Fruit fly (Drosophila melanogaster) whole organism, embryonic: Measurements from ENCODE around the gene CG34384.

Experiments used
- Awh ChIP-seq: fragments of 200-800 bp; sonication (Bioruptor generic); IDR thresholded peaks from 2 replicates; pipeline ENCODE4, ENCODE4 v1.3.6; 2022; ENCODE audit warnings: missing biosample characterization, missing genetic modification characterization
- Bdp1 ChIP-seq: fragments of 200-800 bp; sonication (Bioruptor generic); optimal IDR thresholded peaks from 3 replicates; lab custom pipeline; 2016; ENCODE audit warnings: missing biosample characterization, missing genetic modification characterization
- BtbVII ChIP-seq: fragments of 200-800 bp; sonication (Bioruptor generic); optimal IDR thresholded peaks from 3 replicates; lab custom pipeline; 2017; ENCODE audit warnings: missing biosample characterization, mild to moderate bottlenecking, missing genetic modification characterization
- C15 ChIP-seq: fragments of 200-800 bp; sonication (Bioruptor generic); IDR thresholded peaks from 3 replicates; pipeline ENCODE4 v1.3.6; 2022; ENCODE audit warnings: missing biosample characterization, missing genetic modification characterization
- CG12219 ChIP-seq: fragments of 200-800 bp; sonication (Bioruptor generic); optimal IDR thresholded peaks from 3 replicates; lab custom pipeline; 2018; ENCODE audit warnings: missing biosample characterization, mild to moderate bottlenecking, missing genetic modification characterization
- CG15011 ChIP-seq: fragments of 200-800 bp; sonication (Bioruptor generic); optimal IDR thresholded peaks from 3 replicates; lab custom pipeline; 2018; ENCODE audit warnings: missing biosample characterization, mild to moderate bottlenecking, missing genetic modification characterization
- CG15514 ChIP-seq: fragments of 200-800 bp; sonication (Bioruptor generic); optimal IDR thresholded peaks from 3 replicates; lab custom pipeline; 2017; ENCODE audit warnings: missing biosample characterization, missing genetic modification characterization, mild to moderate bottlenecking, moderate library complexity, missing genetic modification reagents
- CG15696 ChIP-seq: fragments of 200-800 bp; sonication (Bioruptor generic); optimal IDR thresholded peaks from 2 replicates; lab custom pipeline; 2019; ENCODE audit warnings: missing biosample characterization, mild to moderate bottlenecking, missing genetic modification characterization, moderate library complexity
- CG16813 ChIP-seq: fragments of 200-800 bp; sonication (Bioruptor generic); IDR thresholded peaks from 3 replicates; pipeline ENCODE4 v1.3.6; 2022; ENCODE audit warnings: missing biosample characterization, missing genetic modification characterization; ENCODE audit not compliant: partially characterized antibody
- CG17361 ChIP-seq: fragments of 200-800 bp; sonication (Bioruptor generic); IDR thresholded peaks from 3 replicates; pipeline ENCODE4 v1.3.6; 2022; ENCODE audit warnings: missing biosample characterization, missing genetic modification characterization
- CG2199 ChIP-seq: fragments of 200-800 bp; sonication (Bioruptor generic); IDR thresholded peaks from 3 replicates; pipeline ENCODE4 v1.3.6; 2022; ENCODE audit warnings: missing biosample characterization, missing genetic modification characterization
- CG34224 ChIP-seq: fragments of 200-800 bp; sonication (Bioruptor generic); IDR thresholded peaks from 3 replicates; pipeline ENCODE4 v1.3.6; 2022; ENCODE audit warnings: missing biosample characterization, missing genetic modification characterization; ENCODE audit not compliant: partially characterized antibody
- CG5245 ChIP-seq: fragments of 200-800 bp; sonication (Bioruptor generic); optimal IDR thresholded peaks from 3 replicates; lab custom pipeline; 2016; ENCODE audit warnings: missing biosample characterization, missing genetic modification characterization
- CG6683 ChIP-seq: fragments of 200-800 bp; sonication (Bioruptor generic); optimal IDR thresholded peaks from 2 replicates; lab custom pipeline; 2017; ENCODE audit warnings: missing biosample characterization, mild to moderate bottlenecking, missing genetic modification characterization, missing genetic modification reagents
- CG7357 ChIP-seq: fragments of 200-800 bp; sonication (Bioruptor generic); IDR thresholded peaks from 3 replicates; pipeline ENCODE4 v1.3.6; 2022; ENCODE audit warnings: missing biosample characterization, missing genetic modification characterization
- CG7987 ChIP-seq: fragments of 200-800 bp; sonication (Bioruptor generic); optimal IDR thresholded peaks from 2 replicates; lab custom pipeline; 2018; ENCODE audit warnings: missing biosample characterization, mild to moderate bottlenecking, missing genetic modification characterization, moderate library complexity
- CG8765 ChIP-seq: fragments of 200-800 bp; sonication (Bioruptor generic); IDR thresholded peaks from 2 replicates; pipeline ENCODE4 v1.3.6; 2022; ENCODE audit warnings: missing biosample characterization, missing genetic modification characterization
- CG9817 ChIP-seq: fragments of 200-800 bp; sonication (Bioruptor generic); optimal IDR thresholded peaks from 2 replicates; lab custom pipeline; 2018; ENCODE audit warnings: missing biosample characterization, mild to moderate bottlenecking, missing genetic modification characterization, moderate library complexity
- CG9876 ChIP-seq: fragments of 200-800 bp; sonication (Bioruptor generic); optimal IDR thresholded peaks from 2 replicates; lab custom pipeline; 2016; ENCODE audit warnings: missing biosample characterization, missing genetic modification characterization
- Dek ChIP-seq: fragments of 200-800 bp; sonication (Bioruptor generic); optimal IDR thresholded peaks from 3 replicates; lab custom pipeline; 2019; ENCODE audit warnings: missing biosample characterization, mild to moderate bottlenecking, missing genetic modification characterization, moderate library complexity
- Dip2 ChIP-seq: fragments of 200-800 bp; sonication (Bioruptor generic); IDR thresholded peaks from 2 replicates; pipeline ENCODE4 v1.3.6; 2022; ENCODE audit warnings: missing biosample characterization, missing genetic modification characterization
- Dll ChIP-seq: fragments of 200-800 bp; sonication (Bioruptor generic); IDR thresholded peaks from 4 replicates; pipeline ENCODE4 v1.3.6; 2022; ENCODE audit warnings: missing biosample characterization, missing genetic modification characterization; ENCODE audit not compliant: partially characterized antibody
- Fer2 ChIP-seq: fragments of 200-800 bp; sonication (Bioruptor generic); optimal IDR thresholded peaks from 2 replicates; lab custom pipeline; 2018; ENCODE audit warnings: missing biosample characterization, mild to moderate bottlenecking, missing genetic modification characterization, moderate library complexity
- HLHmδ ChIP-seq: fragments of 200-800 bp; sonication (Bioruptor generic); optimal IDR thresholded peaks from 2 replicates; lab custom pipeline; 2018; ENCODE audit warnings: missing biosample characterization, mild to moderate bottlenecking, missing genetic modification characterization, moderate library complexity
- Max ChIP-seq: fragments of 200-800 bp; sonication (Bioruptor generic); optimal IDR thresholded peaks from 2 replicates; lab custom pipeline; 2016; ENCODE audit warnings: missing biosample characterization, mild to moderate bottlenecking, missing genetic modification characterization
- Sox102F ChIP-seq: fragments of 200-800 bp; sonication (Bioruptor generic); optimal IDR thresholded peaks from 2 replicates; lab custom pipeline; 2018; ENCODE audit warnings: missing biosample characterization, mild to moderate bottlenecking, missing genetic modification characterization, moderate library complexity
- Ssrp ChIP-seq: fragments of 200-800 bp; sonication (Bioruptor generic); optimal IDR thresholded peaks from 2 replicates; lab custom pipeline; 2018; ENCODE audit warnings: missing biosample characterization, mild to moderate bottlenecking, missing genetic modification characterization, moderate library complexity
- TFAM ChIP-seq: fragments of 200-800 bp; sonication (Bioruptor generic); optimal IDR thresholded peaks from 2 replicates; lab custom pipeline; 2017; ENCODE audit warnings: missing biosample characterization, missing genetic modification characterization, inconsistent platforms
- Trl ChIP-seq, 3 experiments: fragments of >200 bp in 2 of 3; fragments of 200-800 bp in 1 of 3; sonication (Bioruptor generic) in 1 of 3; optimal IDR thresholded peaks; 2 replicates in 1 of 3; 3 replicates in 2 of 3; lab custom pipeline; 2016 to 2017; ENCODE audit warnings: missing biosample characterization in 1 of 3, missing genetic modification characterization in 1 of 3
- ash1 ChIP-seq: fragments of 200-800 bp; sonication (Bioruptor generic); optimal IDR thresholded peaks from 2 replicates; lab custom pipeline; 2018; ENCODE audit warnings: missing biosample characterization, mild to moderate bottlenecking, missing genetic modification characterization
- dan ChIP-seq: fragments of 200-800 bp; sonication (Bioruptor generic); IDR thresholded peaks from 2 replicates; pipeline ENCODE4 v1.3.6; 2022; ENCODE audit warnings: missing biosample characterization, missing genetic modification characterization
- disco-r ChIP-seq: fragments of 200-800 bp; sonication (Bioruptor generic); optimal IDR thresholded peaks from 2 replicates; lab custom pipeline; 2016; ENCODE audit warnings: missing biosample characterization, missing genetic modification characterization
- ewg ChIP-seq: fragments of 200-800 bp; sonication (Bioruptor generic); optimal IDR thresholded peaks from 3 replicates; lab custom pipeline; 2017; ENCODE audit warnings: mild to moderate bottlenecking, missing biosample characterization, missing genetic modification reagents, missing genetic modification characterization
- grau ChIP-seq: fragments of 200-800 bp; optimal IDR thresholded peaks from 3 replicates; lab custom pipeline; 2019; ENCODE audit warnings: missing biosample characterization, mild to moderate bottlenecking, missing genetic modification characterization, moderate library complexity
- insv ChIP-seq, 2 experiments: fragments of 200-800 bp; sonication (Bioruptor generic); optimal IDR thresholded peaks; 3 replicates each; lab custom pipeline; 2016 to 2018; ENCODE audit warnings: missing biosample characterization in 2 of 2, missing genetic modification characterization in 2 of 2
- jigr1 ChIP-seq: fragments of 200-800 bp; sonication (Bioruptor generic); IDR thresholded peaks from 3 replicates; pipeline ENCODE4 v1.3.6; 2022; ENCODE audit warnings: missing biosample characterization, missing genetic modification characterization
- lov ChIP-seq, 2 experiments: fragments of 200-800 bp in 1 of 2; fragments of >200 bp in 1 of 2; sonication (Bioruptor generic) in 1 of 2; IDR thresholded peaks in 1 of 2; optimal IDR thresholded peaks in 1 of 2; 2 replicates in 1 of 2; 3 replicates in 1 of 2; pipeline versions ENCODE4 v1.3.6 to Lab custom; 2017 to 2022; ENCODE audit warnings: missing biosample characterization in 1 of 2, missing genetic modification characterization in 1 of 2
- mirr ChIP-seq: fragments of 200-800 bp; sonication (Bioruptor generic); optimal IDR thresholded peaks from 3 replicates; lab custom pipeline; 2018; ENCODE audit warnings: missing biosample characterization, mild to moderate bottlenecking, missing genetic modification characterization
- psq ChIP-seq: fragments of 200-800 bp; sonication (Bioruptor generic); optimal IDR thresholded peaks from 2 replicates; lab custom pipeline; 2017; ENCODE audit warnings: missing biosample characterization, missing genetic modification characterization
- repo ChIP-seq: fragments of 200-800 bp; sonication (Bioruptor generic); optimal IDR thresholded peaks from 2 replicates; lab custom pipeline; 2016; ENCODE audit warnings: missing biosample characterization, missing genetic modification characterization
- sima ChIP-seq: fragments of 200-800 bp; sonication (Bioruptor generic); optimal IDR thresholded peaks from 2 replicates; lab custom pipeline; 2016; ENCODE audit warnings: missing biosample characterization, missing genetic modification characterization
- slp2 ChIP-seq: fragments of 200-800 bp; sonication (Bioruptor generic); optimal IDR thresholded peaks from 2 replicates; lab custom pipeline; 2016; ENCODE audit warnings: missing biosample characterization, missing genetic modification characterization
- sug ChIP-seq: fragments of 200-800 bp; optimal IDR thresholded peaks from 2 replicates; lab custom pipeline; 2019; ENCODE audit warnings: missing biosample characterization, mild to moderate bottlenecking, missing genetic modification characterization, moderate library complexity
- usp ChIP-seq: fragments of >200 bp; optimal IDR thresholded peaks from 2 replicates; lab custom pipeline; 2017; ENCODE audit warnings: missing biosample characterization, missing genetic modification characterization
- vvl ChIP-seq: fragments of 200-800 bp; sonication (Bioruptor generic); IDR thresholded peaks from 2 replicates; pipeline ENCODE4 v1.3.6; 2022; ENCODE audit warnings: missing biosample characterization, missing genetic modification characterization
- wdn ChIP-seq: fragments of 200-800 bp; sonication (Bioruptor generic); IDR thresholded peaks from 2 replicates; pipeline ENCODE4 v1.3.6; 2022; ENCODE audit warnings: missing biosample characterization, missing genetic modification characterization
- z ChIP-seq: fragments of 200-800 bp; sonication (Bioruptor generic); IDR thresholded peaks from 3 replicates; pipeline ENCODE4 v1.3.6; 2022; ENCODE audit warnings: missing biosample characterization, missing genetic modification characterization

Gene CG34384

dm6 chr3R:7892246-7893000 lies 78.3 kb downstream of the CG34384 start (continued):
- TF ChIP-seq CG2199 (GFP tag; lab: Robert Waterston, UW): no peak
- TF ChIP-seq psq: no peak
- no peak for TF ChIP-seq z (GFP tag; lab: Robert Waterston, UW)
- no peak for TF ChIP-seq slp2 (GFP tag; lab: Kevin White, UChicago)
- peak; percentile 49 for TF ChIP-seq CG9817
- TF ChIP-seq Sox102F (GFP tag; lab: Kevin White, UChicago): peak; percentile 2
- no peak for TF ChIP-seq ash1 (GFP tag; lab: Kevin White, UChicago)
- no peak for TF ChIP-seq Bdp1 (GFP tag; lab: Kevin White, UChicago)
- peak; percentile 35; the same call in 1 of the 2 replicates for TF ChIP-seq vvl (GFP tag; lab: Robert Waterston, UW)
- TF ChIP-seq Ssrp (tag; lab: Kevin White, UChicago): no peak
- TF ChIP-seq lov (optimal IDR thresholded peaks at IDR 0.05; lab: Kevin White, UChicago): no peak
- TF ChIP-seq lov (GFP tag; IDR thresholded peaks at IDR 0.05; lab: Robert Waterston, UW): 0 out of 3 replicates have a peak, but pooled peaks have one; percentile 3
- peak; percentile 50 for TF ChIP-seq mirr (GFP tag; lab: Kevin White, UChicago)
- TF ChIP-seq CG17361: peak; percentile 57; the same call in 2 of the 3 replicates
- TF ChIP-seq HLHmδ (GFP tag; lab: Kevin White, UChicago): no peak
- TF ChIP-seq CG15696 (tag; lab: Kevin White, UChicago): no peak
- no peak for TF ChIP-seq insv (GFP tag; optimal IDR thresholded peaks at IDR 0.05; lab: Kevin White, UChicago)
- TF ChIP-seq jigr1 (GFP tag; lab: Robert Waterston, UW): no peak
- TF ChIP-seq sug (tag; lab: Kevin White, UChicago): no peak
- TF ChIP-seq CG7987 (GFP tag; lab: Kevin White, UChicago): peak; percentile 49
- no peak for TF ChIP-seq Dll (GFP tag; lab: Robert Waterston, UW)
- TF ChIP-seq dan (GFP tag; lab: Robert Waterston, UW): no peak
- TF ChIP-seq TFAM: no peak
- peak; percentile 29 for TF ChIP-seq CG15514 (GFP tag; lab: Kevin White, UChicago)
- peak; percentile 45; the same call in 1 of the 3 replicates for TF ChIP-seq C15
- peak; percentile 32 for TF ChIP-seq CG6683
- TF ChIP-seq CG9876 (GFP tag; lab: Kevin White, UChicago): no peak
- no peak for TF ChIP-seq sima
- no peak for TF ChIP-seq Dek (tag; lab: Kevin White, UChicago)
- TF ChIP-seq CG5245 (GFP tag; lab: Kevin White, UChicago): peak; percentile 2
- no peak for TF ChIP-seq usp (GFP tag; lab: Kevin White, UChicago)
- 0 out of 2 replicates have a peak, but pooled peaks have one; percentile 10 for TF ChIP-seq wdn
- TF ChIP-seq CG7357 (GFP tag; lab: Robert Waterston, UW): 0 out of 3 replicates have a peak, but pooled peaks have one; percentile 28
- no peak for TF ChIP-seq ewg (GFP tag; lab: Kevin White, UChicago)
- TF ChIP-seq Awh: 0 out of 2 replicates have a peak, but pooled peaks have one; percentile 39
- TF ChIP-seq BtbVII (GFP tag; lab: Kevin White, UChicago): peak; percentile 54
- no peak for TF ChIP-seq CG12219 (GFP tag; lab: Kevin White, UChicago)
- no peak for TF ChIP-seq Max
- TF ChIP-seq Trl (optimal IDR thresholded peaks at IDR 0.05; lab: Kevin White, UChicago): no peak
- TF ChIP-seq Trl (GFP tag; optimal IDR thresholded peaks at IDR 0.05; lab: Kevin White, UChicago): no peak
- peak; percentile 36 for TF ChIP-seq CG15011 (GFP tag; lab: Kevin White, UChicago)
- peak; percentile 31 for TF ChIP-seq grau (tag; lab: Kevin White, UChicago)
- no peak for TF ChIP-seq CG8765 (GFP tag; lab: Robert Waterston, UW)
- TF ChIP-seq CG34224: no peak
- TF ChIP-seq Fer2 (tag; lab: Kevin White, UChicago): no peak
- no peak for TF ChIP-seq CG16813 (GFP tag; lab: Robert Waterston, UW)
- TF ChIP-seq Dip2: no peak
- no peak for TF ChIP-seq repo
- TF ChIP-seq disco-r (GFP tag; lab: Kevin White, UChicago): no peak
